Worm (Caenorhabditis elegans): ENCODE measurements around the gene oac-21.

ce11 chrIV:3899719-3900554 lies 10.9 kb downstream of the oac-21 start, which contains the start of gene srz-62:
- TF ChIP-seq W03F9.2 (tag; optimal IDR thresholded peaks at IDR 0.05) (no peak), him-1 (tag; optimal IDR thresholded peaks at IDR 0.05) (no peak)
